Worm (Caenorhabditis elegans) whole organism, L4 larva: Measurements from ENCODE around the gene C16D9.1.

Source experiments
- D1046.2 ChIP-seq: fragments of 200-800 bp; sonication (Bioruptor generic); IDR thresholded peaks from 2 replicates; pipeline ENCODE4 v1.3.6; 2022; ENCODE audit warnings: missing genetic modification characterization, missing compliant biosample characterization
- F37D6.2 ChIP-seq: sonication (generic microtip); optimal IDR thresholded peaks from 2 replicates; lab custom pipeline; 2016; ENCODE audit warnings: mild to moderate bottlenecking, missing genetic modification characterization, missing compliant biosample characterization
- F49E8.2 ChIP-seq: sonication (generic microtip); optimal IDR thresholded peaks from 2 replicates; lab custom pipeline; 2016; ENCODE audit warnings: missing compliant biosample characterization, mild to moderate bottlenecking, missing genetic modification characterization, borderline replicate concordance
- Y5F2A.4 ChIP-seq: fragments of 200-800 bp; sonication (Bioruptor generic); optimal IDR thresholded peaks from 2 replicates; lab custom pipeline; 2018; ENCODE audit warnings: mild to moderate bottlenecking, missing genetic modification characterization, missing compliant biosample characterization
- ZK337.2 ChIP-seq: fragments of 200-800 bp; sonication (Bioruptor generic); IDR thresholded peaks from 2 replicates; pipeline ENCODE4 v1.3.6; 2022; ENCODE audit warnings: missing genetic modification reagents, missing genetic modification characterization, missing compliant biosample characterization
- ZK546.5 ChIP-seq, 2 experiments: sonication (generic microtip); optimal IDR thresholded peaks; 2 replicates each; lab custom pipeline; 2017; ENCODE audit warnings: missing biosample characterization in 2 of 2, missing genetic modification characterization in 2 of 2
- aha-1 ChIP-seq: fragments of 150-350 bp; peaks from one replicate; lab custom pipeline; 2014; ENCODE audit warnings: missing biosample characterization, missing genetic modification characterization
- ceh-44 ChIP-seq: fragments of 200-800 bp; sonication (Bioruptor generic); IDR thresholded peaks from 2 replicates; pipeline ENCODE4 v1.3.6; 2022; ENCODE audit warnings: missing genetic modification reagents, missing genetic modification characterization, missing compliant biosample characterization
- ceh-62 ChIP-seq: sonication (generic microtip); optimal IDR thresholded peaks from 2 replicates; lab custom pipeline; 2017; ENCODE audit warnings: missing biosample characterization, missing genetic modification characterization
- ceh-82 ChIP-seq: sonication (generic microtip); optimal IDR thresholded peaks from 2 replicates; lab custom pipeline; 2017; ENCODE audit warnings: missing biosample characterization, missing genetic modification characterization
- cey-2 ChIP-seq: sonication (generic microtip); optimal IDR thresholded peaks from 3 replicates; lab custom pipeline; 2017; ENCODE audit warnings: missing genetic modification characterization, mild to moderate bottlenecking, missing compliant biosample characterization, antibody characterized with exemption, borderline replicate concordance; ENCODE audit not compliant: insufficient read depth
- dmd-6 ChIP-seq: fragments of 200-800 bp; sonication (Bioruptor generic); IDR thresholded peaks from 2 replicates; pipeline ENCODE4 v1.3.6; 2022; ENCODE audit warnings: missing genetic modification reagents, missing genetic modification characterization, missing compliant biosample characterization
- fkh-10 ChIP-seq: fragments of 150-350 bp; optimal IDR thresholded peaks from 2 replicates; lab custom pipeline; 2014; ENCODE audit warnings: missing biosample characterization, missing genetic modification reagents, missing genetic modification characterization
- hlh-30 ChIP-seq: sonication (generic microtip); optimal IDR thresholded peaks from 2 replicates; lab custom pipeline; 2017; ENCODE audit warnings: antibody characterized with exemption, mild to moderate bottlenecking, missing genetic modification characterization, missing compliant biosample characterization; ENCODE audit not compliant: insufficient read depth
- lin-1 ChIP-seq: fragments of 200-800 bp; sonication (Bioruptor generic); IDR thresholded peaks from 2 replicates; pipeline ENCODE4 v1.3.6; 2022; ENCODE audit warnings: missing genetic modification reagents, missing genetic modification characterization, missing compliant biosample characterization
- lin-38 ChIP-seq: fragments of 200-800 bp; sonication (Bioruptor generic); IDR thresholded peaks from 2 replicates; pipeline ENCODE4 v1.3.6; 2022; ENCODE audit warnings: missing genetic modification reagents, missing genetic modification characterization, missing compliant biosample characterization
- mxl-2 ChIP-seq: fragments of 200-800 bp; sonication (Bioruptor generic); conservative IDR thresholded peaks from 2 replicates; pipeline ENCODE4 v1.3.6; 2022; ENCODE audit warnings: missing genetic modification reagents, missing genetic modification characterization, missing compliant biosample characterization
- nhr-28 ChIP-seq: fragments of 150-350 bp; optimal IDR thresholded peaks from 2 replicates; lab custom pipeline; 2014; ENCODE audit warnings: missing biosample characterization, missing genetic modification characterization
- php-3 ChIP-seq: fragments of 200-800 bp; sonication (Bioruptor generic); IDR thresholded peaks from 2 replicates; pipeline ENCODE4 v1.3.6; 2022; ENCODE audit warnings: missing genetic modification reagents, missing genetic modification characterization, missing compliant biosample characterization
- snpc-4 ChIP-seq: fragments of 150-350 bp; optimal IDR thresholded peaks from 2 replicates; lab custom pipeline; 2014; ENCODE audit warnings: missing biosample characterization, missing genetic modification characterization
- tag-97 ChIP-seq: fragments of 200-800 bp; sonication (Bioruptor generic); IDR thresholded peaks from 2 replicates; pipeline ENCODE4 v1.3.6; 2022; ENCODE audit warnings: missing genetic modification characterization, missing compliant biosample characterization
- unc-39 ChIP-seq: sonication (generic microtip); optimal IDR thresholded peaks from 2 replicates; lab custom pipeline; 2017; ENCODE audit warnings: missing biosample characterization, missing genetic modification characterization
- unc-62 ChIP-seq, 3 experiments: fragments of 150-350 bp in 1 of 3; sonication (generic microtip); optimal IDR thresholded peaks in 2 of 3; peaks in 1 of 3; 1 replicate in 1 of 3; 2 replicates in 2 of 3; lab custom pipeline; 2014 to 2017; ENCODE audit warnings: missing biosample characterization in 3 of 3, missing genetic modification characterization in 3 of 3, missing genetic modification reagents in 3 of 3, missing genotype in 1 of 3
- vab-7 ChIP-seq: fragments of 200-800 bp; sonication (Bioruptor generic); IDR thresholded peaks from 2 replicates; pipeline ENCODE4 v1.3.6; 2022; ENCODE audit warnings: missing genetic modification reagents, missing genetic modification characterization, missing compliant biosample characterization
- zfp-3 ChIP-seq: fragments of 200-800 bp; sonication (Bioruptor generic); conservative IDR thresholded peaks from 2 replicates; pipeline ENCODE4 v1.3.6; 2022; ENCODE audit warnings: missing genetic modification reagents, missing genetic modification characterization, missing compliant biosample characterization
- zip-11 ChIP-seq: fragments of 200-800 bp; sonication (Bioruptor generic); IDR thresholded peaks from 2 replicates; pipeline ENCODE4 v1.3.6; 2022; ENCODE audit warnings: missing genetic modification characterization, missing compliant biosample characterization
- ztf-7 ChIP-seq: fragments of 150-350 bp; optimal IDR thresholded peaks from 2 replicates; lab custom pipeline; 2014; ENCODE audit warnings: missing biosample characterization, missing genetic modification characterization

C16D9.1 gene

ce11 chrV:8271995-8272394 is 12.9 kb downstream of the C16D9.1 start, which contains the start of gene asp-5 (continued):
- TF ChIP-seq snpc-4 (tag; lab: Kevin White, UChicago), result no peak
- TF ChIP-seq lin-38 (GFP tag; lab: Robert Waterston, UW), result no peak
- no peak for TF ChIP-seq F37D6.2
- no peak for TF ChIP-seq Y5F2A.4 (GFP tag; lab: Kevin White, UChicago)
- TF ChIP-seq mxl-2 (GFP tag; lab: Robert Waterston, UW), result no peak
- TF ChIP-seq zip-11 (GFP tag; lab: Robert Waterston, UW), result no peak
- TF ChIP-seq ZK546.5 (tag; optimal IDR thresholded peaks at IDR 0.05; lab: Kevin White, UChicago), result no peak
- no peak for TF ChIP-seq D1046.2
- TF ChIP-seq nhr-28 (tag; lab: Kevin White, UChicago), result peak; percentile 57
- no peak for TF ChIP-seq php-3 (GFP tag; lab: Robert Waterston, UW)

- TF ChIP-seq ceh-62 (tag; lab: Kevin White, UChicago) (no peak), unc-62 (GFP tag; optimal IDR thresholded peaks at IDR 0.05 in 1 of 2; lab: Kevin White, UChicago) (peak in 1 of 2 experiments; percentile 9), unc-62 (tag; optimal IDR thresholded peaks at IDR 0.05; lab: Kevin White, UChicago) (no peak)
- TF ChIP-seq, all 104 proteins: peak for 1
These were observed 19.7 kb downstream of the C16D9.1 start, which contains the start of gene str-136 for ce11 chrV:8278830-8279229. Gene str-136 (minus strand): TSS chrV:8278930.

ce11 chrV:8280770-8281169 is 21.7 kb downstream of the C16D9.1 start, which contains the start of gene str-135:
Gene str-135 (minus strand): TSS chrV:8280870.
- TF ChIP-seq zfp-3 (GFP tag; lab: Robert Waterston, UW) (no peak), vab-7 (GFP tag; lab: Robert Waterston, UW) (no peak), F49E8.2 (tag; lab: Kevin White, UChicago) (no peak), ZK337.2 (GFP tag; lab: Robert Waterston, UW) (no peak), ceh-82 (tag; lab: Kevin White, UChicago) (no peak), tag-97 (no peak), hlh-30 (no peak), nhr-28 (tag; lab: Kevin White, UChicago) (no peak), lin-1 (GFP tag; lab: Robert Waterston, UW) (no peak)

- peak; percentile 81 for TF ChIP-seq aha-1 (tag; lab: Kevin White, UChicago)
- TF ChIP-seq fkh-10, result no peak
These were observed 22.5 kb downstream of the C16D9.1 start for ce11 chrV:8281646-8282045.

- TF ChIP-seq aha-1 (tag; lab: Kevin White, UChicago), result peak; percentile 62
- TF ChIP-seq ceh-44 (GFP tag; lab: Robert Waterston, UW), result no peak
- no peak for TF ChIP-seq Y5F2A.4 (GFP tag; lab: Kevin White, UChicago)
- peak; percentile 16; the same call in 1 of the 2 replicates for TF ChIP-seq dmd-6
These were observed 23.8 kb downstream of the C16D9.1 start for ce11 chrV:8282933-8283332.

- TF ChIP-seq unc-39, result no peak
- TF ChIP-seq ztf-7, result no peak
- TF ChIP-seq unc-62 (GFP tag; optimal IDR thresholded peaks at IDR 0.05 in 1 of 2; lab: Kevin White, UChicago), result peak in 1 of 2 experiments; percentile 78
- TF ChIP-seq unc-62 (tag; optimal IDR thresholded peaks at IDR 0.05; lab: Kevin White, UChicago), result no peak
- no peak for TF ChIP-seq cey-2 (tag; lab: Kevin White, UChicago)
These were observed 25.7 kb downstream of the C16D9.1 start, which contains the start of gene slc-17.5 for ce11 chrV:8284800-8285199. Gene slc-17.5 (minus strand): TSS chrV:8284900.

- TF ChIP-seq nhr-28 (tag; lab: Kevin White, UChicago), result peak; percentile 26
- TF ChIP-seq hlh-30, result no peak
- TF ChIP-seq dmd-6, result peak; percentile 58; the same call in 1 of the 2 replicates
These were observed 26.3 kb downstream of the C16D9.1 start for ce11 chrV:8285455-8285854.
